Fruit fly (Drosophila melanogaster) whole organism, embryonic: Measurements from ENCODE around the gene CG33969.

Experiments used
- ATbp ChIP-seq: fragments of 200-800 bp; sonication (Bioruptor generic); optimal IDR thresholded peaks from 2 replicates; lab custom pipeline; 2017; ENCODE audit warnings: missing biosample characterization, mild to moderate bottlenecking, missing genetic modification characterization, missing genetic modification reagents
- CG1024 ChIP-seq: fragments of 200-800 bp; sonication (Bioruptor generic); IDR thresholded peaks from 2 replicates; pipeline ENCODE4 v1.3.6; 2022; ENCODE audit warnings: missing biosample characterization, missing genetic modification characterization
- CG11560 ChIP-seq: fragments of 200-800 bp; sonication (Bioruptor generic); IDR thresholded peaks from 3 replicates; pipeline ENCODE4 v1.3.6; 2022; ENCODE audit warnings: missing biosample characterization, missing genetic modification characterization
- CG12236 ChIP-seq: fragments of 200-800 bp; sonication (Bioruptor generic); optimal IDR thresholded peaks from 2 replicates; lab custom pipeline; 2016; ENCODE audit warnings: missing biosample characterization, missing genetic modification characterization
- CG1233 ChIP-seq: fragments of 200-800 bp; sonication (Bioruptor generic); optimal IDR thresholded peaks from 4 replicates; lab custom pipeline; 2018; ENCODE audit warnings: missing biosample characterization, mild to moderate bottlenecking, missing genetic modification characterization
- CG12744 ChIP-seq: fragments of 200-800 bp; sonication (Bioruptor generic); optimal IDR thresholded peaks from 2 replicates; lab custom pipeline; 2016; ENCODE audit warnings: missing biosample characterization, missing genetic modification characterization
- CG14860 ChIP-seq: fragments of 200-800 bp; sonication (Bioruptor generic); IDR thresholded peaks from 3 replicates; pipeline ENCODE4 v1.3.6; 2022; ENCODE audit warnings: missing biosample characterization, missing genetic modification characterization; ENCODE audit not compliant: partially characterized antibody
- CG14965 ChIP-seq: fragments of 200-800 bp; sonication (Bioruptor generic); optimal IDR thresholded peaks from 2 replicates; lab custom pipeline; 2016; ENCODE audit warnings: missing biosample characterization, missing genetic modification characterization, borderline replicate concordance
- CG1602 ChIP-seq: fragments of 200-800 bp; sonication (Bioruptor generic); optimal IDR thresholded peaks from 3 replicates; lab custom pipeline; 2016; ENCODE audit warnings: missing biosample characterization, missing genetic modification characterization
- CG17359 ChIP-seq: fragments of 200-800 bp; sonication (Bioruptor generic); optimal IDR thresholded peaks from 3 replicates; lab custom pipeline; 2018; ENCODE audit warnings: missing biosample characterization, mild to moderate bottlenecking, missing genetic modification characterization, moderate library complexity
- CG18476 ChIP-seq: fragments of 200-800 bp; sonication (Bioruptor generic); optimal IDR thresholded peaks from 2 replicates; lab custom pipeline; 2016; ENCODE audit warnings: missing biosample characterization, mild to moderate bottlenecking, missing genetic modification characterization
- CG2678 ChIP-seq: fragments of 200-800 bp; sonication (Bioruptor generic); optimal IDR thresholded peaks from 3 replicates; lab custom pipeline; 2019; ENCODE audit warnings: missing biosample characterization, mild to moderate bottlenecking, missing genetic modification characterization, moderate library complexity
- CG3407 ChIP-seq: fragments of 200-800 bp; sonication (Bioruptor generic); optimal IDR thresholded peaks from 2 replicates; lab custom pipeline; 2018; ENCODE audit warnings: missing biosample characterization, mild to moderate bottlenecking, missing genetic modification characterization
- CG34376 ChIP-seq: fragments of 200-800 bp; sonication (Bioruptor generic); optimal IDR thresholded peaks from 2 replicates; lab custom pipeline; 2018; ENCODE audit warnings: missing biosample characterization, mild to moderate bottlenecking, missing genetic modification characterization
- CG4360 ChIP-seq: fragments of 200-800 bp; sonication (Bioruptor generic); IDR thresholded peaks from 2 replicates; pipeline ENCODE4 v1.3.6; 2022; ENCODE audit warnings: missing biosample characterization, missing genetic modification characterization
- CG4617 ChIP-seq: fragments of 200-800 bp; sonication (Bioruptor generic); optimal IDR thresholded peaks from 3 replicates; lab custom pipeline; 2016; ENCODE audit warnings: missing biosample characterization, missing genetic modification characterization, borderline replicate concordance
- CG7839 ChIP-seq: fragments of 200-800 bp; sonication (Bioruptor generic); optimal IDR thresholded peaks from 3 replicates; lab custom pipeline; 2018; ENCODE audit warnings: missing biosample characterization, mild to moderate bottlenecking, missing genetic modification characterization, moderate library complexity
- CG8388 ChIP-seq: fragments of 200-800 bp; sonication (Bioruptor generic); optimal IDR thresholded peaks from 2 replicates; lab custom pipeline; 2019; ENCODE audit warnings: missing biosample characterization, mild to moderate bottlenecking, missing genetic modification characterization, moderate library complexity
- CG9727 ChIP-seq: fragments of 200-800 bp; sonication (Bioruptor generic); optimal IDR thresholded peaks from 3 replicates; lab custom pipeline; 2017; ENCODE audit warnings: missing biosample characterization, mild to moderate bottlenecking, missing genetic modification characterization
- D19A ChIP-seq: fragments of 200-800 bp; optimal IDR thresholded peaks from 3 replicates; lab custom pipeline; 2019; ENCODE audit warnings: missing biosample characterization, mild to moderate bottlenecking, missing genetic modification characterization, moderate library complexity
- Dip2 ChIP-seq: fragments of 200-800 bp; sonication (Bioruptor generic); IDR thresholded peaks from 2 replicates; pipeline ENCODE4 v1.3.6; 2022; ENCODE audit warnings: missing biosample characterization, missing genetic modification characterization
- Doc2 ChIP-seq: fragments of 200-800 bp; sonication (Bioruptor generic); IDR thresholded peaks from 2 replicates; pipeline ENCODE4 v1.3.6; 2022; ENCODE audit warnings: missing biosample characterization, missing genetic modification characterization
- E2f1 ChIP-seq: fragments of 200-800 bp; sonication (Bioruptor generic); IDR thresholded peaks from 2 replicates; pipeline ENCODE4 v1.3.6; 2022; ENCODE audit warnings: missing biosample characterization, missing genetic modification characterization
- Gug ChIP-seq: fragments of 200-800 bp; sonication (Bioruptor generic); IDR thresholded peaks from 4 replicates; pipeline ENCODE4 v1.3.6; 2022; ENCODE audit warnings: missing biosample characterization, missing genetic modification characterization
- Hey ChIP-seq: fragments of 200-800 bp; sonication (Bioruptor generic); optimal IDR thresholded peaks from 3 replicates; lab custom pipeline; 2018; ENCODE audit warnings: missing biosample characterization, mild to moderate bottlenecking, missing genetic modification characterization
- HmgZ ChIP-seq: fragments of 200-800 bp; sonication (Bioruptor generic); optimal IDR thresholded peaks from 2 replicates; lab custom pipeline; 2018; ENCODE audit warnings: missing biosample characterization, mild to moderate bottlenecking, missing genetic modification characterization
- Hmx ChIP-seq: fragments of 200-800 bp; sonication (Bioruptor generic); optimal IDR thresholded peaks from 2 replicates; lab custom pipeline; 2016; ENCODE audit warnings: missing biosample characterization, missing genetic modification characterization
- Max ChIP-seq: fragments of 200-800 bp; sonication (Bioruptor generic); optimal IDR thresholded peaks from 2 replicates; lab custom pipeline; 2016; ENCODE audit warnings: missing biosample characterization, mild to moderate bottlenecking, missing genetic modification characterization
- NC2α ChIP-seq: fragments of 200-800 bp; sonication (Bioruptor generic); optimal IDR thresholded peaks from 2 replicates; lab custom pipeline; 2016; ENCODE audit warnings: missing biosample characterization, missing genetic modification characterization
- NC2β ChIP-seq: fragments of 200-800 bp; sonication (Bioruptor generic); optimal IDR thresholded peaks from 2 replicates; lab custom pipeline; 2016; ENCODE audit warnings: missing biosample characterization, missing genetic modification characterization
- PHDP ChIP-seq: fragments of 200-800 bp; sonication (Bioruptor generic); optimal IDR thresholded peaks from 3 replicates; lab custom pipeline; 2018; ENCODE audit warnings: missing biosample characterization, mild to moderate bottlenecking, missing genetic modification characterization, moderate library complexity
- Ravus ChIP-seq: fragments of 200-800 bp; sonication (Bioruptor generic); IDR thresholded peaks from 2 replicates; pipeline ENCODE4 v1.3.6; 2022; ENCODE audit warnings: missing biosample characterization, missing genetic modification characterization
- Sin3A ChIP-seq: fragments of >200 bp; optimal IDR thresholded peaks from 2 replicates; lab custom pipeline; 2018
- Sox100B ChIP-seq: fragments of 200-800 bp; sonication (Bioruptor generic); optimal IDR thresholded peaks from 3 replicates; lab custom pipeline; 2018; ENCODE audit warnings: missing biosample characterization, mild to moderate bottlenecking, missing genetic modification characterization
- Sry-δ ChIP-seq: fragments of 200-800 bp; sonication (Bioruptor generic); optimal IDR thresholded peaks from 2 replicates; lab custom pipeline; 2016; ENCODE audit warnings: missing biosample characterization, missing genetic modification characterization
- TFAM ChIP-seq: fragments of 200-800 bp; sonication (Bioruptor generic); optimal IDR thresholded peaks from 2 replicates; lab custom pipeline; 2017; ENCODE audit warnings: missing biosample characterization, missing genetic modification characterization, inconsistent platforms
- Tbp ChIP-seq: fragments of >200 bp; optimal IDR thresholded peaks from 2 replicates; lab custom pipeline; 2018; ENCODE audit warnings: missing biosample characterization, missing genetic modification characterization
- aop ChIP-seq: fragments of 200-800 bp; sonication (Bioruptor generic); IDR thresholded peaks from 2 replicates; pipeline ENCODE4 v1.3.6; 2022; ENCODE audit warnings: missing biosample characterization, missing genetic modification characterization
- chm ChIP-seq: fragments of 200-800 bp; sonication (Bioruptor generic); IDR thresholded peaks from 2 replicates; pipeline ENCODE4 v1.3.6; 2022; ENCODE audit warnings: missing biosample characterization, missing genetic modification characterization
- dmrt11E ChIP-seq: fragments of 200-800 bp; sonication (Bioruptor generic); optimal IDR thresholded peaks from 3 replicates; lab custom pipeline; 2018; ENCODE audit warnings: missing biosample characterization, mild to moderate bottlenecking, missing genetic modification characterization, moderate library complexity
- kah ChIP-seq: fragments of 200-800 bp; sonication (Bioruptor generic); optimal IDR thresholded peaks from 2 replicates; lab custom pipeline; 2018; ENCODE audit warnings: missing biosample characterization, mild to moderate bottlenecking, missing genetic modification characterization
- knrl ChIP-seq: fragments of 200-800 bp; sonication (Bioruptor generic); IDR thresholded peaks from 3 replicates; pipeline ENCODE4 v1.3.6; 2022; ENCODE audit warnings: missing biosample characterization, missing genetic modification characterization; ENCODE audit not compliant: partially characterized antibody
- mld ChIP-seq: fragments of 200-800 bp; sonication (Bioruptor generic); IDR thresholded peaks from 3 replicates; pipeline ENCODE4 v1.3.6; 2022; ENCODE audit warnings: missing biosample characterization, missing genetic modification characterization; ENCODE audit not compliant: partially characterized antibody
- rib ChIP-seq: fragments of 200-800 bp; sonication (Bioruptor generic); IDR thresholded peaks from 2 replicates; pipeline ENCODE4 v1.3.6; 2022; ENCODE audit warnings: missing biosample characterization, missing genetic modification characterization
- sd ChIP-seq: fragments of 200-800 bp; sonication (Bioruptor generic); optimal IDR thresholded peaks from 3 replicates; lab custom pipeline; 2018; ENCODE audit warnings: missing biosample characterization, mild to moderate bottlenecking, missing genetic modification characterization, moderate library complexity
- sr ChIP-seq: fragments of 200-800 bp; sonication (Bioruptor generic); IDR thresholded peaks from 3 replicates; pipeline ENCODE4 v1.3.6; 2022; ENCODE audit warnings: missing biosample characterization, missing genetic modification characterization
- tap ChIP-seq: fragments of 200-800 bp; optimal IDR thresholded peaks from 3 replicates; lab custom pipeline; 2019; ENCODE audit warnings: missing biosample characterization, mild to moderate bottlenecking, missing genetic modification characterization, moderate library complexity
- vvl ChIP-seq: fragments of 200-800 bp; sonication (Bioruptor generic); IDR thresholded peaks from 2 replicates; pipeline ENCODE4 v1.3.6; 2022; ENCODE audit warnings: missing biosample characterization, missing genetic modification characterization
- zen ChIP-seq: fragments of 200-800 bp; sonication (Bioruptor generic); optimal IDR thresholded peaks from 3 replicates; lab custom pipeline; 2018; ENCODE audit warnings: missing biosample characterization, mild to moderate bottlenecking, missing genetic modification characterization, moderate library complexity

CG33969 gene

DNA sequence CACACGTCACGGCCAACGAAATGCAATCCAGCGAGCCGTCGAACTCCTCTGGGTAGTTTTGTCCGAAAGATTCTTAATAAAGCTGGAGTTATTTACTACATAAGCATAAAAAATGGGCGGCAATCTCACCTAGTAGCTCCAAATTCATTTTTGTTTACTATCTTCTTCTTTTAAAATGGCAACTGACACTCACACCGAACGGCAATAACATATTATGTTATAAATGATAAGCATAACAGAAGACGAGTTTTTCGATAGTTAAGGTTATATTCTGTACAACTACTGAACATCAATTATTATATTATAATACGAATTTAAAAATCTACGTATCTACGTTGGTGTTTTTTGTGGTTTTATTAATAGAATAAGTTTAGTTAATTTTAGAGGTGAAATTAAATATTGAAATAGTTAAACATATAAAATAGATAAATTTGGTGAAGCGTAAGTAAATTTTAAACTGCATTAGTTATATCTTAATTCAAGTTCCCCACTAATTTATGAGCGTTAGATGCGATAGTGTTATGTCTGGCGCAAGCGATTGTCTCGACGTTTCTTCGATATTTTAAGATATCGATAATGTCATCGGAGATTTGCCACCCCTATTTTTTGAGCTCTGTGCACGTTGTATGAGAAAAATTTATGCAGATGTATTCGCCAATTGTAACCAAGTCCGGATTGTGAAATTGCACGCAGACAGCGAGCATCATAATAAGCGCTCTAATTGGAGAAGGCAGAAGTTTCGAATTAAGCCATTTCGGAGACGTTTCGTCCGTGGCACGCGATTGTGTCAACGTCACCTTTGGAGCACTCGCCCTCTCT is 45.4 kb downstream of the CG33969 start, which contains the start of the genes Rbbp5 and eRF1 (continued):
- TF ChIP-seq knrl (GFP tag; lab: Robert Waterston, UW) (peak; percentile 93), Doc2 (GFP tag; lab: Robert Waterston, UW) (no peak), zen (tag; lab: Kevin White, UChicago) (peak; percentile 79), Tbp (GFP tag; lab: Kevin White, UChicago) (no peak), CG3407 (GFP tag; lab: Kevin White, UChicago) (no peak), NC2α (GFP tag; lab: Kevin White, UChicago) (no peak), kah (GFP tag; lab: Kevin White, UChicago) (no peak), CG1233 (peak; percentile 61), CG7839 (no peak), CG17359 (tag; lab: Kevin White, UChicago) (peak; percentile 69), CG2678 (tag; lab: Kevin White, UChicago) (peak; percentile 80), CG8388 (GFP tag; lab: Kevin White, UChicago) (peak; percentile 72), E2f1 (GFP tag; lab: Robert Waterston, UW) (peak; percentile 76), Ravus (peak; percentile 40), Gug (GFP tag; lab: Robert Waterston, UW) (peak; percentile 85; the same call in 3 of the 4 replicates), CG14965 (no peak), Sry-δ (GFP tag; lab: Kevin White, UChicago) (peak; percentile 94), CG4617 (GFP tag; lab: Kevin White, UChicago) (peak; percentile 83), mld (GFP tag; lab: Robert Waterston, UW) (peak; percentile 91), HmgZ (tag; lab: Kevin White, UChicago) (peak; percentile 55), chm (GFP tag; lab: Robert Waterston, UW) (peak; percentile 61), vvl (peak; percentile 16; the same call in 1 of the 2 replicates), sr (GFP tag; lab: Robert Waterston, UW) (no peak), rib (no peak), Hey (tag; lab: Kevin White, UChicago) (no peak), CG12236 (GFP tag; lab: Kevin White, UChicago) (no peak), Sox100B (GFP tag; lab: Kevin White, UChicago) (no peak), Dip2 (no peak), CG18476 (peak; percentile 66), Hmx (GFP tag; lab: Kevin White, UChicago) (peak; percentile 11), CG9727 (peak; percentile 77), CG34376 (peak; percentile 24), NC2β (no peak), D19A (tag; lab: Kevin White, UChicago) (no peak), tap (tag; lab: Kevin White, UChicago) (no peak), aop (no peak), CG1602 (peak; percentile 57), PHDP (tag; lab: Kevin White, UChicago) (peak; percentile 73), CG11560 (tag; lab: Robert Waterston, UW) (peak; percentile 39; the same call in 1 of the 3 replicates), dmrt11E (tag; lab: Kevin White, UChicago) (peak; percentile 71), Max (GFP tag; lab: Kevin White, UChicago) (peak; percentile 86), ATbp (GFP tag; lab: Kevin White, UChicago) (no peak), CG14860 (peak; percentile 86), sd (tag; lab: Kevin White, UChicago) (no peak), CG4360 (no peak), Sin3A (lab: Kevin White, UChicago) (no peak), CG1024 (GFP tag; lab: Robert Waterston, UW) (peak; percentile 42; the same call in 1 of the 2 replicates), CG12744 (GFP tag; lab: Kevin White, UChicago) (no peak), TFAM (GFP tag; lab: Kevin White, UChicago) (no peak)
